Worm (Caenorhabditis elegans): ENCODE results near the gene T28A8.4.

ce11 chrIII:13544593-13544992 lies 41.1 kb downstream of the T28A8.4 start:
- no peak for TF ChIP-seq tab-1 (GFP tag; IDR thresholded peaks at IDR 0.05)
- no peak for TF ChIP-seq ztf-29 (GFP tag; IDR thresholded peaks at IDR 0.05)

All from whole organism, midembryonic.